Worm (Caenorhabditis elegans) whole organism, late embryonic: ENCODE measurements around the gene C25H3.11.

Source experiments
- C08G9.2 ChIP-seq: sonication (generic microtip); optimal IDR thresholded peaks from 2 replicates; lab custom pipeline; 2016; ENCODE audit warnings: mild to moderate bottlenecking, missing genetic modification characterization, moderate library complexity, missing compliant biosample characterization
- C38D4.7 ChIP-seq: fragments of 200-800 bp; sonication (Bioruptor generic); optimal IDR thresholded peaks from 2 replicates; lab custom pipeline; 2018; ENCODE audit warnings: mild to moderate bottlenecking, missing genetic modification characterization, moderate library complexity, missing compliant biosample characterization
- F13H6.1 ChIP-seq: sonication (generic microtip); optimal IDR thresholded peaks from 2 replicates; lab custom pipeline; 2016; ENCODE audit warnings: missing genetic modification characterization, missing compliant biosample characterization
- ama-1 ChIP-seq: fragments of 150-350 bp; optimal IDR thresholded peaks from 2 replicates; lab custom pipeline; 2014
- ceh-2 ChIP-seq: sonication (generic microtip); optimal IDR thresholded peaks from 2 replicates; lab custom pipeline; 2016; ENCODE audit warnings: missing genotype, missing genetic modification characterization, missing compliant biosample characterization
- ceh-31 ChIP-seq: sonication (generic microtip); optimal IDR thresholded peaks from 2 replicates; lab custom pipeline; 2016; ENCODE audit warnings: missing genetic modification characterization, missing compliant biosample characterization
- ceh-34 ChIP-seq: sonication (generic microtip); optimal IDR thresholded peaks from 2 replicates; lab custom pipeline; 2016; ENCODE audit warnings: mild to moderate bottlenecking, missing genetic modification characterization, missing compliant biosample characterization
- ceh-45 ChIP-seq: fragments of 200-800 bp; sonication (Bioruptor generic); IDR thresholded peaks from 2 replicates; pipeline ENCODE4 v1.3.6; 2022; ENCODE audit warnings: missing genetic modification reagents, missing genetic modification characterization, missing compliant biosample characterization
- ceh-6 ChIP-seq: fragments of 200-800 bp; sonication (Bioruptor generic); optimal IDR thresholded peaks from 2 replicates; lab custom pipeline; 2018; ENCODE audit warnings: mild to moderate bottlenecking, missing genetic modification characterization, missing compliant biosample characterization
- ceh-9 ChIP-seq: sonication (generic microtip); optimal IDR thresholded peaks from 2 replicates; lab custom pipeline; 2016; ENCODE audit warnings: mild to moderate bottlenecking, missing genetic modification characterization, inconsistent platforms, missing compliant biosample characterization
- che-1 ChIP-seq: sonication (generic microtip); optimal IDR thresholded peaks from 2 replicates; lab custom pipeline; 2016; ENCODE audit warnings: mild to moderate bottlenecking, missing genetic modification characterization, missing compliant biosample characterization
- dve-1 ChIP-seq: sonication (generic microtip); optimal IDR thresholded peaks from 2 replicates; lab custom pipeline; 2017; ENCODE audit warnings: antibody characterized with exemption, mild to moderate bottlenecking, missing genetic modification characterization, missing compliant biosample characterization
- elt-2 ChIP-seq: sonication (generic microtip); optimal IDR thresholded peaks from 2 replicates; lab custom pipeline; 2016; ENCODE audit warnings: missing genetic modification reagents, missing genetic modification characterization, missing compliant biosample characterization
- ets-4 ChIP-seq: sonication (generic microtip); optimal IDR thresholded peaks from 2 replicates; lab custom pipeline; 2016; ENCODE audit warnings: missing genetic modification characterization, missing compliant biosample characterization
- fkh-10 ChIP-seq: fragments of 150-350 bp; optimal IDR thresholded peaks from 2 replicates; lab custom pipeline; 2014; ENCODE audit warnings: missing biosample characterization, missing genetic modification reagents, missing genetic modification characterization
- gmeb-2 ChIP-seq: sonication (generic microtip); optimal IDR thresholded peaks from 2 replicates; lab custom pipeline; 2016; ENCODE audit warnings: missing genetic modification characterization, inconsistent platforms, missing compliant biosample characterization
- hlh-13 ChIP-seq: fragments of 200-800 bp; sonication (Bioruptor generic); optimal IDR thresholded peaks from 2 replicates; lab custom pipeline; 2018; ENCODE audit warnings: mild to moderate bottlenecking, missing genetic modification characterization, missing compliant biosample characterization
- hlh-15 ChIP-seq: sonication (generic microtip); optimal IDR thresholded peaks from 2 replicates; lab custom pipeline; 2016; ENCODE audit warnings: missing genetic modification characterization, missing compliant biosample characterization
- hlh-30 ChIP-seq: sonication (generic microtip); optimal IDR thresholded peaks from 2 replicates; lab custom pipeline; 2017; ENCODE audit warnings: antibody characterized with exemption, missing genetic modification characterization, missing compliant biosample characterization; ENCODE audit not compliant: insufficient read depth
- hlh-8 ChIP-seq: sonication (generic microtip); optimal IDR thresholded peaks from 2 replicates; lab custom pipeline; 2016; ENCODE audit warnings: missing genotype, missing genetic modification characterization, missing compliant biosample characterization
- nfya-1 ChIP-seq: sonication (generic microtip); optimal IDR thresholded peaks from 2 replicates; lab custom pipeline; 2017; ENCODE audit warnings: missing genetic modification characterization, mild to moderate bottlenecking, missing compliant biosample characterization, antibody characterized with exemption, moderate library complexity
- nhr-232 ChIP-seq: sonication (generic microtip); optimal IDR thresholded peaks from 2 replicates; lab custom pipeline; 2016; ENCODE audit warnings: missing genetic modification characterization, missing compliant biosample characterization
- pax-1 ChIP-seq: fragments of 150-350 bp; optimal IDR thresholded peaks from 2 replicates; lab custom pipeline; 2014; ENCODE audit warnings: missing biosample characterization, missing genetic modification characterization
- pha-4 ChIP-seq: fragments of 150-350 bp; optimal IDR thresholded peaks from 2 replicates; lab custom pipeline; 2018; ENCODE audit warnings: missing biosample characterization, missing genetic modification reagents, missing genetic modification characterization
- pqm-1 ChIP-seq: sonication (generic microtip); optimal IDR thresholded peaks from 2 replicates; lab custom pipeline; 2016; ENCODE audit warnings: missing genetic modification characterization, missing compliant biosample characterization
- sdc-2 ChIP-seq: sonication (generic microtip); optimal IDR thresholded peaks from 2 replicates; lab custom pipeline; 2016; ENCODE audit warnings: missing genotype, missing genetic modification characterization, missing compliant biosample characterization
- unc-3 ChIP-seq, 2 experiments: fragments of 200-800 bp in 1 of 2; sonication (Bioruptor generic) in 1 of 2; sonication (generic microtip) in 1 of 2; conservative IDR thresholded peaks in 1 of 2; optimal IDR thresholded peaks in 1 of 2; 2 replicates each; pipeline versions ENCODE4 v1.3.6 to Lab custom; 2016 to 2022; ENCODE audit warnings: missing compliant biosample characterization in 2 of 2, missing genetic modification characterization in 2 of 2, missing genetic modification reagents in 1 of 2
- unc-42 ChIP-seq: sonication (generic microtip); optimal IDR thresholded peaks from 2 replicates; lab custom pipeline; 2016; ENCODE audit warnings: missing genotype, missing genetic modification characterization, missing compliant biosample characterization
- unc-55 ChIP-seq: sonication (generic microtip); optimal IDR thresholded peaks from 2 replicates; lab custom pipeline; 2017; ENCODE audit warnings: missing biosample characterization, missing genetic modification reagents, missing genetic modification characterization
- unc-86 ChIP-seq: sonication (generic microtip); optimal IDR thresholded peaks from 2 replicates; lab custom pipeline; 2016; ENCODE audit warnings: missing genetic modification characterization, missing compliant biosample characterization
- ztf-16 ChIP-seq: sonication (generic microtip); optimal IDR thresholded peaks from 2 replicates; lab custom pipeline; 2017; ENCODE audit warnings: missing genetic modification characterization, missing compliant biosample characterization

C25H3.11 gene

DNA sequence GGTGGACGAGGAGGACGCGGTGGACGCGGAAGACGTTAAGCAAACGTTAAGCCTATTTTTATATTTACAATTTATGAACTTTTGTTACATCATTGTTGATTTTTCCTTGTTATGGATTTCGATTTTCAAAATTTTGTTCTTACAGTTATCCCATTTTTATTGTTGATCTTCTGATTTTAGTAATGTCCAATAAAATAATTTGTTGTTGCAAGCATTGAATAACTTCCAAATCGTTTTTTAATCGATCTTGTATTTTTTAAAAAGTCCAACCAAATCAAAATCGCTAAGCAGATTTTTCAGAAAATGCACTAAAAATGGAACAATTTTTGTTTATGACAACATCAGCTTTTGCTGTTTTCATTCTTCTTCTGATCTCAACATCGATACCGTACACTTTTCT is 29.0 kb upstream of the C25H3.11 start, which contains the start of gene zipt-3:
TSS of gene zipt-3 (plus strand) at position 301 of the 400 bp plus-strand sequence.
- TF ChIP-seq pha-4 (tag; lab: Kevin White, UChicago) (no peak), unc-42 (tag; lab: Kevin White, UChicago) (no peak), sdc-2 (tag; lab: Kevin White, UChicago) (no peak), dve-1 (tag; lab: Kevin White, UChicago) (no peak), ceh-45 (GFP tag; lab: Robert Waterston, UW) (no peak), pqm-1 (tag; lab: Kevin White, UChicago) (no peak)

DNA sequence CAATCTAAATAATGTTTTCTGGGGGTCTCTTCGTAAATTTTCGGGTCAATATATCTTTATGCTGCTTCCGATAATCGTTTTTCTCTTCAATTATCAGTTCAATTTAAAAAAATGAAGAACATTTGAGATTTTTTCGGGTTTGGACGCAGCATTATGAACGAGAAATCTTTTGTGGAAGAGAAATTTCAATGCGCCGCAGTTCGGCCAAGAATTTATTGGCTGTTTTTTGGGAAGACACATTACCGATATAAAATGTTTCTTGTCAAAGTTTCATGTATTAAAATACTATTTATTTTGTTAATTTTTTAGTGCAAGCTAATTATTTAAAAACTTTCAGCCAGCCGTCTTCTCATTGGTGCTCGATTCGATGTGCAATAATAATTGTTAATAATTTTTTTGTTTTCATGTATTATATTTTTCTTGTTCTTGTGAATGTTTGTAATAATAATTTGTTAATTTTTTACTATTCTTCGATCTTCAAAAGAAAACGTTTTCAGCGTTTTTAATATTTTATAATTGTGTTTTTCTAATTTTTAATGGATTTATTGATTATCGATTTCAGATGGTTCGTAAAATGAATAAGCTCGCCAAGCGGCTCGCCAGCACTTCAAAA is 27.0 kb upstream of the C25H3.11 start, which contains the start of the genes C18A3.10 and C18A3.3:
TSS of gene C18A3.10 (minus strand) at position 101 of the 613 bp plus-strand sequence.
TSS of gene C18A3.3 (plus strand) at position 563 of the 613 bp plus-strand sequence.
- TF ChIP-seq nhr-232 (tag; lab: Kevin White, UChicago) (no peak), ceh-6 (GFP tag; lab: Kevin White, UChicago) (no peak), hlh-13 (GFP tag; lab: Kevin White, UChicago) (no peak), unc-3 (GFP tag; conservative IDR thresholded peaks at IDR 0.05; lab: Robert Waterston, UW) (no peak), unc-3 (tag; optimal IDR thresholded peaks at IDR 0.05; lab: Kevin White, UChicago) (no peak), ceh-2 (no peak), unc-42 (tag; lab: Kevin White, UChicago) (no peak), C38D4.7 (no peak), hlh-8 (no peak), che-1 (tag; lab: Kevin White, UChicago) (no peak)

DNA sequence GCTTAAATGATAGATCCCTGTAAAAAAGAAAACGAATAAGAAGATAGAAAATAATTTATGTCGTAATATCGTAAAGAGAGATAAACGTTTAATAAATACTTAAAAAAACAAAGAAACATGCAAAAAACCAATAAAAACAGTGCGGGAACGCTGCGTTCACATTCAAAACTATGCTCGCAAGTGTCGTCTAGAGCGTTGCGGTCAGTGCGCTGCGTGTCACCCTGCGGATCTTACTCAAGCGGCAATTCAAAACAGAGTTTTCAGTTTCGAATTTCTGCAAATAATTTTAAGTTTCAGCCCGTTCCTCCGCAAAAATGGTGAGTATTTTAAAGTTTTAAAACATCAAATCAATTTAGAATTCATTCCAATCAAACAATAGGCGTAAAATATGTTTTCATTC is 26.0 kb upstream of the C25H3.11 start, which contains the start of the genes tiar-1 and lelo-4:
TSS of gene tiar-1 (minus strand) at position 17 of the 400 bp plus-strand sequence.
TSS of gene lelo-4 (plus strand) at position 118 of the 400 bp plus-strand sequence.
- TF ChIP-seq gmeb-2 (tag; lab: Kevin White, UChicago): no peak
- TF ChIP-seq unc-55 (GFP tag; lab: Kevin White, UChicago): peak; percentile 5
- peak; percentile 50 for TF ChIP-seq ceh-34 (tag; lab: Kevin White, UChicago)
- peak; percentile 52 for TF ChIP-seq elt-2 (tag; lab: Kevin White, UChicago)
- TF ChIP-seq ceh-31 (tag; lab: Kevin White, UChicago): peak; percentile 59
- peak; percentile 50 for TF ChIP-seq nfya-1
- TF ChIP-seq ceh-2: peak; percentile 2
- no peak for TF ChIP-seq sdc-2 (tag; lab: Kevin White, UChicago)
- TF ChIP-seq ceh-9 (tag; lab: Kevin White, UChicago): no peak
- no peak for TF ChIP-seq C38D4.7
- no peak for TF ChIP-seq hlh-30 (tag; lab: Kevin White, UChicago)
- no peak for TF ChIP-seq nhr-232 (tag; lab: Kevin White, UChicago)
- TF ChIP-seq C08G9.2 (tag; lab: Kevin White, UChicago): no peak
- no peak for TF ChIP-seq unc-86 (tag; lab: Kevin White, UChicago)

DNA sequence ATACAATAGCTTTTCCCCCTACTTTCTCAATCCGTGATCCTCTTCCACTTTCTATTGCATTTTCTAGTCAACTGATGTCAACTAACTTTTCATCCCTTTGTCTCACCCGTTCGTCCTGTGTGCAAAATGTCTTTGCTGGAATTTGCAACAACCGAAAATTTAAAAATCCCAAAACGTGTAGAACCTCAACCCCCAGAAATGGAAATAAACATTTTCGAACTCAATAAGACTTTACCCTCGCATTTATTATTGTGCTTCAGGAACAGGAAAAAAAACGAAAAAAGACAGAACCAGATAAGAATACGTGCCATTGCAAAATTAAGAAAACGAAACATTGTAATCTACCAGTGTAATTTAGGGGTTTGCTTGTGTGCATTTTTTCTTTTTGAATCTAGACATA is 23.3 kb upstream of the C25H3.11 start:
- TF ChIP-seq ama-1 (peak; percentile 80), ceh-6 (GFP tag; lab: Kevin White, UChicago) (no peak)

DNA sequence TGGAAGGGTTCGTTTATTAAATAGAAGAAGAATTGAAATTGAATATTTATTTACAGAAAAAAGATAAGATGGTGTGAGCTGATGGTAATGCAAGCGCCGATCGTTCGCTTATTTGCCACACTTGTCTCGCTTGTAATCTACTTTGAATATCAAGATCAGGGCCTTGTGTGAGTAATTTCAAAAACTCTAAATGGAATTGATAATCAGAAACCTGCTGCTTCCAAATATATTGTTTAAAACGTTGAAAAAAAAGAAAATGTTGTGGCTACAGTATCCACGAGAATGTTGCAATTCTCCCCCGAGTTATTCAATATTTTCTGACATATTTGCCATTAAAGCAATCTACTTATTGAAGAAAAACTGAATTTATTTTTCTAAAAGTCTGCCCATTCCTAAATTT is 22.0 kb upstream of the C25H3.11 start:
- no peak for TF ChIP-seq F13H6.1 (tag; lab: Kevin White, UChicago)
- TF ChIP-seq ets-4 (tag; lab: Kevin White, UChicago): no peak
- no peak for TF ChIP-seq hlh-15 (tag; lab: Kevin White, UChicago)
- no peak for TF ChIP-seq ztf-16 (tag; lab: Kevin White, UChicago)

DNA sequence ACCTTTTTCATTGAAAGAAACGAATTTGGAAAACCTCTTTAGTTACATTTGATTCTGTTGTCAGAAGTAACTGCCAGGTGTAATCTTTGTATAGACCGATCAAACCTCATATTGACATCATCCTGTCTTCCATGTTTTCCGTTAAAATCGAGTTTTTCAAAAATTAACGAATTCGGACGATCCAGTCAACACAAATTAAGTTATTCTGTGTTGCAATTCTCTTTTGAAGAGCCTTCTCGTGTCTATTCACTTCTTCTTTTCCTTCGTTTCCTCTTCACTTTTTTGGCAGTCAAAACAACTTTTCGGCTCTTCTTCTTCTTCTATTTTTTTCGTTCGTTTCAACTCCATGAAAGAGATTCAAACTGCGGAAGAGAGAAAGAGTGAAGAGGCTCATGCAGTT is 19.3 kb upstream of the C25H3.11 start:
- TF ChIP-seq fkh-10 (no peak), pax-1 (tag; lab: Kevin White, UChicago) (no peak), unc-42 (tag; lab: Kevin White, UChicago) (peak; percentile 90)
